Fruit fly (Drosophila melanogaster) whole organism, larva: ENCODE measurements around the gene chp.

Experiments used
- noc ChIP-seq: fragments of 200-800 bp; sonication (Bioruptor generic); optimal IDR thresholded peaks from 3 replicates; lab custom pipeline; 2019; ENCODE audit warnings: missing biosample characterization, mild to moderate bottlenecking, missing genetic modification characterization, moderate library complexity

The chp gene

dm6 chr3R:31231134-31231533 lies 20.6 kb upstream of the chp start:
- TF ChIP-seq noc, result no peak

- TF ChIP-seq noc, result no peak
These were observed 14.6 kb upstream of the chp start for dm6 chr3R:31225043-31225681.

- TF ChIP-seq noc, result peak; percentile 74
These were observed 13.7 kb upstream of the chp start for dm6 chr3R:31223971-31224860.

DNA sequence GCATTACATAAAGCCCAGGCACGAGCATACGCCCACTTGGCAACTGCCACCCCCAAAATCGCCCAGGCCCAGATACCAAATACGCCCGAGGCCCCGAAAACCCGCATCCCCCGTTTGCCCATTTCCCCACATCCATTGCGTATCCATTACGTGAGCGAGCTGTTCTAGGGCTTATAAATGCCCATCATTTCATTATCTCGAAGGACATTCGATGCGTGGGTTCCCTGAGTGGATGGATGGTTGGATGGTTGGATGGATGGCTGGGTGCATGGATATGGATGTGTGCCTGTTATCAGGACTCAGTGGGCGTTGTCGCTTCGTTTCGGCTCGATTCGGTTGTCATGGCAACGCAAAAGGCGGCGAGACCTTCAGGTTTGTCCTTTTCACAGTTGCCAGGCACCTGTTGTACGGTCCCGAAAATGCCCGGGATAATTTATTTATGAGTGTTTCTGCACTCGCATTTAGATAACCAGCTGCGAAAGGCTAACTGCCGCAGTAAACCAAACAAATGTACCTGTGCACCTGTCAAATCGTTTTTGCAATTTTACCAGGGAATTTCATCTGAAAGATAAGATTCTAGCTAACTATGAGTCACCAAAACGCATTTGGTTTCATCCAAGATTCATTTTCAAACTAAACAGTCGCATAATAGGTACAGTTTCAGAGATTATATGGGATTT lies 12.5 kb upstream of the chp start:
- TF ChIP-seq noc, result no peak

DNA sequence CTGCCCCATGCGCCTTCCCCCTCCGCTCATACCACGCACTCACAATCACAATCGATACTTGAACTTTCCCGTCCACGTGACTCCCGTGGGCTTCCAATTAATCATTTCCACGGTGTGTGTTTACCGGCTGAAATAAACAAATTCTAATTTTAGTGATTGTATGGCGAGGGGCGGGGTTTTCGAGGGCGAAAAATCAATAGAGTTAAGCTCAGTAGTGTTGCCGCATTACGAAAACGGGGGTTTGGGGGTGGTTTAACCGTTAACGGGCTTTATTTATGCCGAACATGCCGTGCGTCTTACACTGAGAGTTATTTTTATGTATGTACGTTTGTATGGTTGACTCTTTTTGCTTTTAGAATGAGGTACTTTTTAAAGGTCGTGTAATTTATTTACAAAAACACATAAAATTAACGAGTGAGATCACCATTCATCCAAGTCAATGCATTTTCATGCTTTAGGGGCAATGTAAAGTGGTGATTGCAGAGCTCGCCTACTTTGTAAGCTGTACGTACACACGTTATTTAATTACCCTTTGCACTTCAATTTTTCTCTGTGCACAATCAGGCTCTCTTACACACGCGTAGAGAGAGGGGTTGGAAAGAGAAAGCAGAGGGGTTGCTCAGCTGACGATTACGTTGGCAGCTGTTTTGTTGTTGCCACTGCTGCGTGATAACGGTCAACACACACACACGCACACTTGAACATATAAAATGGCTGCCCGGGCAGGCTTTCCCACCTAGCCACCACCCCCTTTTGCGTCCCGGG lies 11.8 kb upstream of the chp start:
- peak; percentile 49 for TF ChIP-seq noc

DNA sequence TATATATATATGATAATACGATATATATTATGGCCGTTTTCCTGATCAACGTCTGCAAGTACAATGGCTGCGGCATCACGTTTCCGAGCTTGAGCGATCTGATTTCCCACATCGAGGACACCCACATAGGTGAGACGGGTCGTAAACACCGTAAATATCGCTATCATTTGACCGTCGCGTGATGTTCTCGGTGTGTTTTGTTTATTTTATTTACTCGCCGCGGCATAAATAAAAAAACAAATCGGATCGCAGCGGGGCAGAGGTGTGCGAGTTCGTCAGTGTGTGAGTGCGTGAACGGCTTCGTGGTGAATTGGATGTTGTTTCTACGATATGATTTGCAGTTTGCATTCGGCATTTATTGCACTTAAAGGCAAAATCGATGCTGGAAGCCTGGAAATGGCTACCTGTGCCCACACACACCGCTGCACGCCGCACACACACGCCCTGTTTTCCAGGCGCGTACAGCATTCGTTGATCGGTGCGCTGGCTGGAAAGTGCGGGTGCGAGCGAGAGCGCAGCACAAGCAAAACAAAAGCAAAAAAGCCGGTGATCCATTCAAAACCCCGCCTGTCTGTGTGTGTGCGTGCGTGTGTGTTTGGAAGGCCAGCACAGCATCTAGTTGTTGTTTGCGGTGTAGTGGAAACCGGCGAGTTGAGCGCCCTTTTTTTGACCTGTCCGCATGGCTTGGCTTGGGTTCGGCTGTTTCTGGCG lies 11.0 kb upstream of the chp start:
- peak; percentile 25 for TF ChIP-seq noc

DNA sequence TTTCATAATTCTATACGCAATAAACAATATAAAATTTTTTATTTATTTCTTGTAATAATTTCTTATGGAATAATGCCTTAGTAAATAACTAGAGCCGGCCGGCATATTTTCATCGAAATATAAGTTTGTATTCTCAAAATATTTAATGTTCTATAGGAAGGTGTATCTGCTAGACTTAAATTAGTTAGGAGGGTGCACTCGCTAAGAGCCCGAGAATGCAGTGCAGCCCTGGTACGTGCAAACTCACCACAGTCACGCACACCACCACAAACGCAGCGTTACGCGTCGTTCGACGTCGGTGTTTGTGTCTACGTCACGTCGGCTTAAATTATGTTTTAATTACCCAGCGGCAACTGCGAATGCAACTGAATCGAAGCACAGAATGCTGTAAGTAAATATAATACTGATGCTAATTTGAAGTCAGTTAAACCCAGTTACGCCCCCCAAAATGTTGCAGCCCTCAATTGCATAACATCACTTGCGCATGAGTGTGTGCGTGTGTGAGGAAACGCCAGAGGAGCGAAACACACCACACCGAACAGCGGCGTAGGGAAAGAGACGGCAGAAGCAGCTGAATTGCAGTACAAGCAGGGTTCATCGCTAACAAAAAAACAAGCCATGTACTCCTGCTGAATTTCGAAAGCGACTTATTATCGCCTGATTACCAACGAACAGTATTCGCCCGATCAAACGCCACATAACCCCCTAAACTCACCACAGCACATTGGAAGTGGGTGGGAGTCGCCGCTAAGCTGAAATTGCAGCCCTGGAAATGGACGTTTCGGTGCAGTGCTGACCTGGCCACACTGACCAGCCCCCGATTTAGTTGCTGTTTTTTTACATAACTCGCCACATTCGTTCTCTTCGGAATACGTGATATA lies 10.2 kb upstream of the chp start, which contains the start of gene CG12054:
CG12054 (plus strand) TSS at position 247 of the 881 bp plus-strand sequence.
- no peak for TF ChIP-seq noc

DNA sequence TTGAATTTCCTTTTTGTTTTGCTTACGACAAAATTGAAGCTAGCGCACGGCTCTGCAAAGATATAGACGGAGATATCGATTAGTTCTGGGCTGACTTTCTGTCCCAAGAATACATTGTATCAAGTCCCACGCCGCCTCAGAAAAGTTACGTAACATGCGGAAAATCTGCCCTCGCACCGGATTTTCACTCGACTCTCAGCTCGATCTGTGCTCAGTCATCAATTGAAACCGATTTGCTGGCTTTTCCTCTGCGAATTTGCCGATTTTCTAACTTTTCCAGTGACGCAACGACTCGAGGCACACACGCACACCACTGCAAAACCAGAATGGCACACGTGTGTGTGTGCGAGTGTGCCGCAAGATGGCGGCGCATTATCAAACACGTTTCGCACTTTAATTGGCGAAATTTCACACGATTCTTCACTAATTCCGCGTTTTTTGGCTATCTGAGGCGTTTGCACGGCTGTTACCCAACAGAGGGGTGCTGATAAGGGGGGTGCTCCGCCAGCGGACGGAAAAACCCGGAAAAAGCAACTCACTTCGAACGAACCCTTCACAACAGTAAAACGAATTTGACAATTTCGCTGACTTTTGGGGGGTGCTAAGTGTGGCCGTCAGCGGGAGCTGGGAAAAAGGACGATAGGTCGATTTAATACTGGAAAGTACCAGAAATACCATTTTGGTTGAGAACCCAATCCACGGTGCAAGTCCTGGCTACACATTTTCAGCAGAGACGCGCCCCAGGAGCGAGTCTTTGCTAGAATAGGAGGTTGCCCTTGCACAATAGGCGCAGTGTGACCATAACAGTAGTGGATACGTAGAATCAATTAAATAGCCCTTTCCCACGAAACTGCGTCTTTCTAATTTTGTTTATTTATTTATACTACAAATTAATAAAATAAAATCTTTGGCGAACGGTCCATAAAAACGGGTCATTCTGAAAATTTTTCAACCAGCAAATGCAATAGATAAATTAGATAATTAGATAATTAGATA lies 8.8 kb upstream of the chp start, which contains the start of gene ATPsynC:
ATPsynC (minus strand) TSS at position 634 of the 996 bp plus-strand sequence.
- TF ChIP-seq noc, result peak; percentile 48

dm6 chr3R:31218214-31218876 lies 7.8 kb upstream of the chp start:
- peak; percentile 10 for TF ChIP-seq noc

- no peak for TF ChIP-seq noc
These were observed 5.3 kb upstream of the chp start, which contains the start of gene CG15561 for dm6 chr3R:31215830-31216229. CG15561 (minus strand) TSS chr3R:31215942.

DNA sequence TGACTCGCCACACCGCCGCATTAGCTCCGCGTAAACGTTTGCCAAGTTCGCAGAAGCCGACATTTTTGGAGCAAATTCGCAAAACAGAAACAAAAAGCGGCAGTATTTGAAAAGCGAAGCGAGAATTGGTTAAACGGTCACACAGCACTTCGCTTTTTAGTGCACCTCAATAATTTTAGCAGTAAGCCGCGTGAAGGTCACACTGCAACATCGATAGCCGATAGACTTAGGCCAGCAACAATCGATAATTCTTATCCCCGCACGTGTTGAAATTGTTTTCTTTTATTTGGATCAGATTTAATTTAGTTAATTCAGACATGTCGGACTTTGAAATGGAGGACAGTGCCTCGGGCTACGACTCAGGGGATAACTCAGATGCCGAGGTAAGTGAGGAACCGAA lies 2.7 kb upstream of the chp start, which contains the start of the genes Zwilch and CG1542:
Zwilch (minus strand) TSS at position 150 of the 400 bp plus-strand sequence.
CG1542 (plus strand) TSS at position 232 of the 400 bp plus-strand sequence.
- no peak for TF ChIP-seq noc
